Fruit fly (Drosophila melanogaster) S2 (cell line): Measurements from ENCODE around the gene Gr21a.
A peak's percentile ranks its signal among the peaks of the same experiment; 100 is the strongest.

Source experiments
- CG8478 ChIP-seq: fragments of >200 bp; optimal IDR thresholded peaks from 2 replicates; lab custom pipeline; 2018
- CTCF ChIP-seq, 2 experiments: fragments of >200 bp; optimal IDR thresholded peaks; 2 replicates each; lab custom pipeline; 2018

The Gr21a gene

DNA sequence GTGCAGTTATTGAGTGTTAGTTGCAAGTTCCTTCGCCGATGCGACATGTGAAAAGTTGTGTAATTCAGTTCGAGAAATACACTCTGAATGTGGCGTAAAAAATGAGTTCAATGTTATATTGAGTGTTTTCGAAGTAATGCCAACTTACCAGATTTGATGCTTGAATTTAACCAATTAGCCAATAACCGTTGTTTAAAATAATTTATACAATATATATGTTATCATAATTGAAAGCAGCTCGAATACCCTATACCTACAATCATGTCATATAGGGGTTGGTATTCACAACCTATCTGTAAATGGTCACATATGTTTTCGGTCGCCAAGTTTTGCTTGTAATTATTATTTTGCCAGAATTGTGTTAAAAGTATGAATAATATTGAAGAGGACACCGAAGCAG is 30.0 kb downstream of the Gr21a start, which contains the start of gene Nnf1b:
TSS of gene Nnf1b (plus strand) at position 301 of the 400 bp plus-strand sequence.
- TF ChIP-seq CG8478 (lab: Kevin White, UChicago) (no peak), CTCF (optimal IDR thresholded peaks at IDR 0.05; lab: Kevin White, UChicago) (no peak)

DNA sequence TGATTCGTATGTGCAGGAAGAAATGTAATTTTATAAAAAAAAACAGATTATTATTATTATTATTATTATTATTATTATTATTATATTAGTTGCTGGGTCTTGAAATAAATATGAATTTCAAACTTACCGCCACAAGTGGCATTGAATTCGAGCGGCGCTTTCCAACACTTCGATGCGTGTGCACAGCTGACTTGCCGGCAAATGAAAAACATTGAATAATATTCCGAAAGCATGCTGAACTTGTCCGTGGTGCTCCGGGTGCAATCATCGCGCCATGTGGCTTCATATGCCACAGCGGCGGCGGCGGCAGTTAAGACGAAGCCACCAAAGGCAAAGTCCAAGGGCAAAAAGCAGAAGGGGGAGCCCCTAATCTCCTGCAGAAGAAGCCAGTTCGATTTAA is 31.1 kb downstream of the Gr21a start, which contains the start of gene Dbp21E2:
TSS of gene Dbp21E2 (plus strand) at position 180 of the 400 bp plus-strand sequence.
- TF ChIP-seq CG8478 (lab: Kevin White, UChicago) (no peak), CTCF (optimal IDR thresholded peaks at IDR 0.05; lab: Kevin White, UChicago) (no peak)

DNA sequence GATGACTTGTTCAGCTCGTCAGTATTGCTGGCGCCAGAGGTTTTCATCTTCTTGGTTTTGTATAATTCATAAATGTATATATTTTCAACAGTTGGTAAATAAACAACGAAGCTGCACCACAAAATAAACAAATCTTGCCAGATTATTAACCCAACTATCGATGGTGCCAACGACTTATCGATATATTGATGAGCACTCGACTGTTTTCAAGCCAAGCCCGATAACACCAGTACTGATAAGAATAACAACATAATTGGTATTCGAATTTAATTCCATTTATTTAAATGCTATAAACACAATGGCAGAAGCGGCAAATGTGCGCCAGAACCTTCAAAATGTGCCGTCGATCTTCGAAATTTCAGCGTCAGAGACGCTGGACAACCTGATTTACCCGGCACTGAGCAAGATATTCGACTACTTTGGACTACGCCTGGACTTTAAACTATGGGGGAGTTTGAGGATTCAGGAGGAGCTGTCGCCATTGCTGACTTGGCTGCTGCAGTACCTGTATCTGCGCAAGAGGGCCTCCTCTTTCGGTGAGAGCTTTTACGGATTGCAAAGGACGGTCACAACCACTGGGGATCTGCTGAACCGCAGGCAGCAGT is 35.6 kb downstream of the Gr21a start, which contains the start of the genes Saf6 and Pex12:
TSS of gene Saf6 (minus strand) at position 166 of the 605 bp plus-strand sequence.
TSS of gene Pex12 (plus strand) at position 209 of the 605 bp plus-strand sequence.
- TF ChIP-seq CG8478 (lab: Kevin White, UChicago) (no peak), CTCF (optimal IDR thresholded peaks at IDR 0.05; lab: Kevin White, UChicago) (no peak)

DNA sequence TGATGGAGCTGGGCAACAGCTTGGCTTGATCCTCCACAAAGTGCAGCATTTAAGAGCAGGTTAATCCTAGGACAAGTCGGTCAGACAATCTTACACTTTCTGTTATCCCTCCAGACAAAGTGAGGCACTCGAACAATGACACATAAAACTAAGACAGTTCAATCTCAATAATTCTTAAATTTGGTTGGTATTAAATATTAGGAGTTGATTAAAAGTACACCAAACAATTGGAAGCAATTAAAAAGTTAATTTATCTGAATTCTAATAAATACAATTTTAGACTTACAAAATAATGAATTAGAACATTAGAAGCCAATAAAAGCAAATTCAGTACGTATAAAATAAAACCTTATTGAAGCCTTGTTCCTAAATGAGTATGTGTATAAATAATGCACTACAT is 37.6 kb downstream of the Gr21a start, which contains the start of gene CG15880:
TSS of gene CG15880 (minus strand) at position 101 of the 400 bp plus-strand sequence.
- TF ChIP-seq CTCF (optimal IDR thresholded peaks at IDR 0.05; lab: Kevin White, UChicago), result no peak
- no peak for TF ChIP-seq CG8478 (lab: Kevin White, UChicago)

DNA sequence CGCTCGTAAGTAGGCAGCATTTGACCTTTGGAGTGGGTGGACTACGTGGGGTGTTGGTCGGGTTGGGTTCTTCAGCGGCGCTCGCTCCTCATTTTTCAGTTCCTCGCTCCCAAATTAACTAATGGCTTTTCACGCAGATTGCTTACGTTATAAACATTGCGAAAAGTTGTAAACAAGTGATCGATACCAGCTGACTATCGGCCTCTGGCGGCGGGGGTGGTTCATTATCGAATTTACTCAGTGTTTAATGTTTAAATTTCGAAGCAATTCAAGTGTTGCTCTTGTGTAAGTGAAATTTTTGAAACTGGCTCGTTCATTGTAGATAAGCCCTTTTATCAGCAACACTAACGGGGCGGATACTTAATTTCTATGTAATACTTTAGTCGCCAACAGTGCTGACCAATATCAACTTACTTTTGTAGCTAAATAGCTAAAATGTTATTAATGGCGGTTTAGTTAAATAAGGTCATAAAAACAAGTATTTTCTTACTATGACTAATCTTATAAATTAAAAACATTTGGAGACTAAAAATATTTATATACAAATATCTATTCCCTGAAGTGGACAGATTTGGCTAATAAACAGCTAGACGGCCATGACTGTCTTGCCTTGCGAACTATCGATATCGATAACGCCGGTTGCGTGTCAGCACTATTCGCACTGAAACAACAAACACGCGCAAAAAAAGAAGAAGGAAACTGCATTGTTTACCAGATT is 39.2 kb downstream of the Gr21a start, which contains the start of the genes PGAP2 and Clp:
TSS of gene PGAP2 (minus strand) at position 194 of the 718 bp plus-strand sequence.
TSS of gene Clp (plus strand) at position 650 of the 718 bp plus-strand sequence.
- TF ChIP-seq CTCF (optimal IDR thresholded peaks at IDR 0.05; lab: Kevin White, UChicago) (peak in 1 of 2 experiments; percentile 35), CG8478 (lab: Kevin White, UChicago) (no peak)

DNA sequence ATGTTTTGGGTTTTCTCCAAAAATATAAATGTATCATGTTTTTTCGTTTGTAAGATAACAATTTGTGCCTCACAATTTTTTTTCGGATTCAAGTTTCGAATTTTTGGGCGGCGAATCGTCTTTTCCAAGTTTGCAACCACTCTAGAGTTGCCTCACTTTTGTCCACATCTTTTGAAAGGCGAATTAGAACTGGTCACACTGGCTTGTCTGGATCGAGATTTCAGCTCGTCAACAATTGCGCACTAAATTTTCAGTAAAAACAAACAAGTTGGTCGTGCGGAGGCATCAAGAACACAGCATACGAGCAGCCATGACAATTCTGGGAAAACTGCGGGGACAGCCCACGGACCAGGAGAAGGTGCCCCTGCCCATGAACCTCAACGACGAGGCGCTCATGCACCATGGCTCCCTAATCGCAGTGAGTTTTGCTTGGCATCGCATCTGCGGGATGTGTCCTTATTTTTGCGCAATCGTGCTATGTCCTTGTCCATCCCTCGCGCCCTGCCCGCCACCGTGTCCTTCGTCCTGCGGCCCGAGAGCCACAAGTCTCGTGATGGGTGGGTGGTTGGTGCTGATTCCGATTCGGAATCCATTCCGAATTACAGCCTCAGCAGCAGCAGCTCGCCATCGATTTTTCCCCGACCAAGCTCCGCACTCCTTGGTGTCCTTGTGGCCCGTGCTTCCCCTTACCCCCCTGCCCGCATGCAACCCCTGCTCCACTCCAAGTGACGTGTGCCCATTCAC is 41.1 kb downstream of the Gr21a start, which contains the start of gene CG3662:
TSS of gene CG3662 (plus strand) at position 48 of the 744 bp plus-strand sequence.
- no peak for TF ChIP-seq CG8478 (lab: Kevin White, UChicago)
- peak; percentile 36 to 56 for TF ChIP-seq CTCF (optimal IDR thresholded peaks at IDR 0.05; lab: Kevin White, UChicago)

DNA sequence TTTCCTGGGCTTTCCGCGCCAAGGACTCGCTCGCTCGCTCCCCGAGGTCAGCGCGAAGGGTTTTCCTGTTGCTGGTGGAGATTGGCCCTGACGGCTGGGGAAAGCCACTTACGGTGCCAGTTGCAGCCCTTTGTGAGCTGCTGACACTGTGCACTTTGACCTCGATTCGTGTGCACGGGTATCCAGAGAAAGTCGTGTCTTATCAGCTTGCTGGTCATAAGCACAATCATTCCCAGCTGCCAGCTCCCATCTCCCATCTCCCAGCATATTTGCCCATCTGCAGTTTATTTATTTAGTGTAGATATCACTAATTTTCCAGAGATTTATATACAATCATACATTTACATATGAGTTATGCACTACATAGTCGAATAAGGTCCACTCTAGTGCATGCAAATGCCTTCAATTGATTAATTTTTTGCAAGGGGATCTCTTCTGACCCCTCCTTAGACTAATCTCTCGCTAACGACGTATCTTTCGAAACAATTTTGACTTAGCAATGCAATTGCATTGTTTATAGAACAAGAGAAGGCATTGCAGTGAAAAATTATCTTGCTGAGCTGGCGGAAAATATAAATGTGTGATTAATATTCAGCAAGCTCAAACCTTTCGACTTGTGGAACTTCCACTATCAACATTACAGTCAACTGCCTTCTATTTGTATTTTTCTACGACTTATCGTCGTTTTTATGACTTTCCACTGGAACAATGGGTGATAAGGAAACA is 41.9 kb downstream of the Gr21a start:
- TF ChIP-seq CTCF (optimal IDR thresholded peaks at IDR 0.05; lab: Kevin White, UChicago) (no peak), CG8478 (lab: Kevin White, UChicago) (no peak)

DNA sequence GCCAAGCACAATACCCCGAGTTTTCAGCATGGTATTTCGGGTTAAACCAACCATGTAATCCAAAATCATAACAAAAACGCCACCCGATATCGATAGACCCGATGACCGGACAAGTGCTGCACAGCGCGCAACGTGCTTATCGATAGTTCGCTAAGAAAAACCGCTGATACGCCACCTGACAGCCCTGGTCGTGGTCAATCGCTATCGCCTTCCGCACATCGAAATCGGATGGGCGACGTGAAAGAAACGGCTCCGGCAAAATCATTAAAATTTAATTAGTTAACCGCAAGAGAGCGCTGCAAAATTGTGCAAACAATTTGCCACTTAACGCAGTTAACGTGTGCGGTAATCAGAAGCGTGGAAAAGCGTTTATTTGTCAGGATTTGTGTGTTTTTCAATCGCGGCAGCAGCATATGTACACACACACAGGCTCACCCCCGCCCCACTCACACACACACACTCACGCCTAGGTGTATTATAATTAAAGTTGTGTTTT is 45.5 kb downstream of the Gr21a start, which contains the start of the genes CG3862 and dock:
TSS of gene CG3862 (minus strand) at position 94 of the 496 bp plus-strand sequence.
TSS of gene dock (plus strand) at position 202 of the 496 bp plus-strand sequence.
- TF ChIP-seq CG8478 (lab: Kevin White, UChicago) (no peak), CTCF (optimal IDR thresholded peaks at IDR 0.05; lab: Kevin White, UChicago) (peak; percentile 59 to 65)

DNA sequence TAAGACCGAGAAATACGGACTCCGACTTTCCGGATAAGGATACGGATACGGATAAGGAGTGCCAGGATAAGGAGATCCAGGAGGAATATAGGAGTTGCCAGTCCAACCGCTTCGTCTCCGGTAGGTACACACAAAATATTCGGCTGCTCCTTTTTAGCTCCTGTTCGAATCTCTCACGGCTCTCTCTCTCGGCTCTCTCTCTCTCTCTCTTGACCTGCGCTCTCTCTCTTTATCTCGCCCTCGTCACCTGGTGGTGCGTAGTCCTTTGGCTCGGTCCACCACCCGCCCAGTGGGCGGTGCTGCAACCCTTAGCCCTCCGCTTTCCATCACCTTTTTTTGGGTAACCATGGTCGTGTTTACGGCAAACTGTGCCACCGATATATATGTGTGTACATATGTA is 46.1 kb downstream of the Gr21a start:
- TF ChIP-seq CG8478 (lab: Kevin White, UChicago), result no peak
- no peak for TF ChIP-seq CTCF (optimal IDR thresholded peaks at IDR 0.05; lab: Kevin White, UChicago)

DNA sequence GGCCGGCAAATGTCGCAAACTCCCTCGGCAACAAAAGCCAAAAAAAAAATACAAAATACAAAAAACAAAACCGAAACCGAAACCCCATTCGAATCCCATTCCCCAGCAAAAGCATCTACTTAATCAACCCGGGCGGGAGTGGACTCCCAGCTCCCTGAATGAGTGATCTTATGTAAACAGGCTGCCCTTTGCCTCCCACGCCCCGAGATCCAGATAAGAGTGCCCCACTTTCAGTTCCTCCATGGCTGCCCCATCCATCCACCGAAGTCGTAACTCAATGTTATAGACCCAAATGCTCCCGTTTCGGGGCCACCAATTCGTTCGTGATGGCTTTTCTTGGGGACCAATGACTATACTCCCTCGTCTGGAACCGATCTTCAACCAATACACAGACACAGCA is 46.8 kb downstream of the Gr21a start:
- TF ChIP-seq CG8478 (lab: Kevin White, UChicago), result no peak
- TF ChIP-seq CTCF (optimal IDR thresholded peaks at IDR 0.05; lab: Kevin White, UChicago), result no peak

DNA sequence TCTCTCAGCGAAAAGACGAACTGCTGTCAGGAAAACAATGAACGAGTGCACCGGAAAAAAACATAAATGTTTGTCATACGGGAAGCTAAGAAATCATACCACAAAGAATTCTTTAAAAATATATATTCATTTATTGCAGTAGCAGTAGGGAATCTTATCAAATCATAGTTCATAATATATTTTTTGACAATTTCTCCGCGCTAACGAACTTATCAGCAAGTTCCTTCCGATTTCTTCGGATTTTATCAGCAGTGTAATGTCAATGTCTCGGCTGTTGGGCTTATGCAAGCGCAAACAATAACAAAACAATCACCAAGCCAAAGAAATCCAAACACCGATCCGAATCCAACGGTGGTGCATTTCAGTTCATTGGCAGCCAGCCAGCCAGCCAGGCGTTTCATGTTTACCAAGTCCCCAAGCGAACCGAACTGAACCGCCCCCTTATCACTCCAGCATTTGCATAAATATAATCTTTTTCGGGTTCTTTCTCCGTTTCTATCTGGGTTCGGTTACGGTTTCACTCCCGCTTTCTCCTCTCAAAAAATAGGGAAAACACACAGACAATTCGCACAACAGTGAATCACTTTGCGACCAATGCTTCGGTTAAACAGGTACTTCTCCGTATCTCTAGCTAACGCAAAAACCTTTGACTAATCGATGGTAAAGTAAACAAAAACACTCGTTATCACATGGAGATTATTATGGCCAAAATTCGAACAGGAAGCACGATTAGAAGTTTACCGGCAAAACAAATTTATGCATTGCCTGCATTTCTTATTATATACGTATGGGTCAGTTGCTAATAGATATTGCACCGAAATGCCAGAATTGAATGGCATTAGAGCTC is 47.5 kb downstream of the Gr21a start:
- TF ChIP-seq CTCF (optimal IDR thresholded peaks at IDR 0.05; lab: Kevin White, UChicago), result no peak
- no peak for TF ChIP-seq CG8478 (lab: Kevin White, UChicago)
